Worm (Caenorhabditis elegans): ENCODE results near the gene sru-23.

ce11 chrV:16000433-16000832 lies 28.0 kb upstream of the sru-23 start, which contains the start of gene nhr-50:
- no peak for TF ChIP-seq unc-55 (GFP tag; optimal IDR thresholded peaks at IDR 0.05)
- TF ChIP-seq lin-11 (tag; optimal IDR thresholded peaks at IDR 0.05): no peak

Data from whole organism, L2 larva.